Fruit fly (Drosophila melanogaster) whole organism, embryonic: ENCODE data around the gene CG7739.
A peak's percentile ranks its signal among the peaks of the same experiment; 100 is the strongest.

ENCODE experiments used
- Bdp1 ChIP-seq: fragments of 200-800 bp; sonication (Bioruptor generic); optimal IDR thresholded peaks from 3 replicates; lab custom pipeline; 2016; ENCODE audit warnings: missing biosample characterization, missing genetic modification characterization
- Blimp-1 ChIP-seq: fragments of 200-800 bp; sonication (Bioruptor generic); optimal IDR thresholded peaks from 3 replicates; lab custom pipeline; 2018; ENCODE audit warnings: missing biosample characterization, missing genetic modification characterization, mild to moderate bottlenecking, moderate library complexity, missing genetic modification reagents
- CG14014 ChIP-seq: fragments of 200-800 bp; sonication (Bioruptor generic); IDR thresholded peaks from 2 replicates; pipeline ENCODE4 v1.3.6; 2022; ENCODE audit warnings: missing biosample characterization, missing genetic modification characterization
- CG15269 ChIP-seq: fragments of 200-800 bp; sonication (Bioruptor generic); optimal IDR thresholded peaks from 2 replicates; lab custom pipeline; 2018; ENCODE audit warnings: missing biosample characterization, mild to moderate bottlenecking, missing genetic modification characterization, moderate library complexity
- CG1603 ChIP-seq: fragments of 200-800 bp; sonication (Bioruptor generic); optimal IDR thresholded peaks from 2 replicates; lab custom pipeline; 2019; ENCODE audit warnings: missing biosample characterization, mild to moderate bottlenecking, missing genetic modification characterization, moderate library complexity
- CG17829 ChIP-seq: fragments of 200-800 bp; optimal IDR thresholded peaks from 2 replicates; lab custom pipeline; 2019; ENCODE audit warnings: missing biosample characterization, mild to moderate bottlenecking, missing genetic modification characterization, moderate library complexity
- CG1792 ChIP-seq: fragments of 200-800 bp; sonication (Bioruptor generic); optimal IDR thresholded peaks from 2 replicates; lab custom pipeline; 2016; ENCODE audit warnings: missing biosample characterization, missing genetic modification characterization
- CG18764 ChIP-seq: fragments of 200-800 bp; sonication (Bioruptor generic); optimal IDR thresholded peaks from 3 replicates; lab custom pipeline; 2016; ENCODE audit warnings: missing biosample characterization, missing genetic modification characterization
- CG30403 ChIP-seq: fragments of 200-800 bp; sonication (Bioruptor generic); optimal IDR thresholded peaks from 3 replicates; lab custom pipeline; 2016; ENCODE audit warnings: missing biosample characterization, missing genetic modification characterization
- CG3065 ChIP-seq: fragments of 200-800 bp; sonication (Bioruptor generic); optimal IDR thresholded peaks from 2 replicates; lab custom pipeline; 2016; ENCODE audit warnings: missing biosample characterization, missing genetic modification characterization
- CG32767 ChIP-seq: fragments of 200-800 bp; sonication (Bioruptor generic); IDR thresholded peaks from 2 replicates; pipeline ENCODE4 v1.3.6; 2022; ENCODE audit warnings: missing biosample characterization, missing genetic modification characterization
- CG3726 ChIP-seq: fragments of 200-800 bp; sonication (Bioruptor generic); IDR thresholded peaks from 3 replicates; pipeline ENCODE4, ENCODE4 v1.3.6; 2022; ENCODE audit warnings: missing biosample characterization, missing genetic modification characterization
- CG4707 ChIP-seq: fragments of 200-800 bp; sonication (Bioruptor generic); optimal IDR thresholded peaks from 2 replicates; lab custom pipeline; 2018; ENCODE audit warnings: missing biosample characterization, mild to moderate bottlenecking, missing genetic modification characterization, moderate library complexity
- CG4730 ChIP-seq: fragments of 200-800 bp; sonication (Bioruptor generic); IDR thresholded peaks from 2 replicates; pipeline ENCODE4 v1.3.6; 2022; ENCODE audit warnings: missing biosample characterization, missing genetic modification characterization
- CG7987 ChIP-seq: fragments of 200-800 bp; sonication (Bioruptor generic); optimal IDR thresholded peaks from 2 replicates; lab custom pipeline; 2018; ENCODE audit warnings: missing biosample characterization, mild to moderate bottlenecking, missing genetic modification characterization, moderate library complexity
- CG8765 ChIP-seq: fragments of 200-800 bp; sonication (Bioruptor generic); IDR thresholded peaks from 2 replicates; pipeline ENCODE4 v1.3.6; 2022; ENCODE audit warnings: missing biosample characterization, missing genetic modification characterization
- CG9437 ChIP-seq: fragments of 200-800 bp; sonication (Bioruptor generic); optimal IDR thresholded peaks from 2 replicates; lab custom pipeline; 2018; ENCODE audit warnings: missing biosample characterization, mild to moderate bottlenecking, missing genetic modification characterization
- CTCF ChIP-seq: fragments of 200-800 bp; sonication (Bioruptor generic); optimal IDR thresholded peaks from 2 replicates; lab custom pipeline; 2017; ENCODE audit warnings: missing biosample characterization, mild to moderate bottlenecking, missing genetic modification characterization, moderate library complexity
- Chrac-16 ChIP-seq: fragments of 200-800 bp; sonication (Bioruptor generic); optimal IDR thresholded peaks from 3 replicates; lab custom pipeline; 2016; ENCODE audit warnings: missing biosample characterization, missing genetic modification characterization
- Dll ChIP-seq: fragments of 200-800 bp; sonication (Bioruptor generic); IDR thresholded peaks from 4 replicates; pipeline ENCODE4 v1.3.6; 2022; ENCODE audit warnings: missing biosample characterization, missing genetic modification characterization; ENCODE audit not compliant: partially characterized antibody
- E2f2 ChIP-seq: fragments of 200-800 bp; sonication (Bioruptor generic); IDR thresholded peaks from 2 replicates; pipeline ENCODE4 v1.3.6; 2022; ENCODE audit warnings: missing biosample characterization, missing genetic modification characterization
- GATAe ChIP-seq: fragments of 200-800 bp; sonication (Bioruptor generic); conservative IDR thresholded peaks from 2 replicates; pipeline ENCODE4 v1.3.6; 2022; ENCODE audit warnings: missing biosample characterization, missing genetic modification characterization
- HLH3B ChIP-seq: fragments of 200-800 bp; sonication (Bioruptor generic); IDR thresholded peaks from 2 replicates; pipeline ENCODE4 v1.3.6; 2022; ENCODE audit warnings: missing biosample characterization, missing genetic modification characterization
- HmgD ChIP-seq: fragments of 200-800 bp; sonication (Bioruptor generic); optimal IDR thresholded peaks from 3 replicates; lab custom pipeline; 2016; ENCODE audit warnings: missing biosample characterization, missing genetic modification characterization
- NK7.1 ChIP-seq: fragments of 200-800 bp; sonication (Bioruptor generic); optimal IDR thresholded peaks from 3 replicates; lab custom pipeline; 2016; ENCODE audit warnings: missing biosample characterization, missing genetic modification characterization
- Nf-YC ChIP-seq: fragments of 200-800 bp; optimal IDR thresholded peaks from 3 replicates; lab custom pipeline; 2019; ENCODE audit warnings: missing biosample characterization, mild to moderate bottlenecking, missing genetic modification characterization, moderate library complexity
- Pdp1 ChIP-seq, 2 experiments: fragments of 200-800 bp; sonication (Bioruptor generic); optimal IDR thresholded peaks; 3 replicates each; lab custom pipeline; 2016; ENCODE audit warnings: missing biosample characterization in 2 of 2, missing genetic modification characterization in 2 of 2, mild to moderate bottlenecking in 1 of 2, moderate library complexity in 1 of 2
- al ChIP-seq: fragments of 200-800 bp; sonication (Bioruptor generic); IDR thresholded peaks from 2 replicates; pipeline ENCODE4 v1.3.6; 2022; ENCODE audit warnings: missing biosample characterization, missing genetic modification characterization
- ase ChIP-seq: fragments of 200-800 bp; sonication (Bioruptor generic); IDR thresholded peaks from 3 replicates; pipeline ENCODE4 v1.3.6; 2022; ENCODE audit warnings: missing biosample characterization, missing genetic modification characterization
- chinmo ChIP-seq: fragments of 200-800 bp; sonication (Bioruptor generic); IDR thresholded peaks from 4 replicates; pipeline ENCODE4 v1.3.6; 2022; ENCODE audit warnings: missing biosample characterization, missing genetic modification characterization; ENCODE audit not compliant: partially characterized antibody
- dm ChIP-seq: fragments of 200-800 bp; sonication (Bioruptor generic); optimal IDR thresholded peaks from 3 replicates; lab custom pipeline; 2016; ENCODE audit warnings: missing biosample characterization, missing genetic modification characterization
- ems ChIP-seq: fragments of 200-800 bp; sonication (Bioruptor generic); optimal IDR thresholded peaks from 3 replicates; lab custom pipeline; 2016; ENCODE audit warnings: missing biosample characterization, missing genetic modification characterization
- esg ChIP-seq: fragments of 200-800 bp; sonication (Bioruptor generic); conservative IDR thresholded peaks from 2 replicates; pipeline ENCODE4 v1.3.6; 2022; ENCODE audit warnings: missing biosample characterization, missing genetic modification characterization
- eve ChIP-seq, 2 experiments: fragments of >200 bp; optimal IDR thresholded peaks; 2 replicates each; lab custom pipeline; 2017; ENCODE audit warnings: missing biosample characterization in 2 of 2, missing genetic modification characterization in 2 of 2
- eyg ChIP-seq: fragments of 200-800 bp; sonication (Bioruptor generic); optimal IDR thresholded peaks from 3 replicates; lab custom pipeline; 2016; ENCODE audit warnings: missing biosample characterization, missing genetic modification characterization
- gcm2 ChIP-seq: fragments of 200-800 bp; sonication (Bioruptor generic); optimal IDR thresholded peaks from 2 replicates; lab custom pipeline; 2016; ENCODE audit warnings: missing biosample characterization, missing genetic modification characterization
- jumu ChIP-seq: fragments of 200-800 bp; sonication (Bioruptor generic); optimal IDR thresholded peaks from 3 replicates; lab custom pipeline; 2016; ENCODE audit warnings: missing biosample characterization, missing genetic modification characterization
- lola ChIP-seq, 3 experiments: fragments of >200 bp in 2 of 3; fragments of 200-800 bp in 1 of 3; sonication (Bioruptor generic) in 1 of 3; optimal IDR thresholded peaks; 2 replicates each; lab custom pipeline; 2017 to 2019; ENCODE audit warnings: missing biosample characterization in 3 of 3, missing genetic modification characterization in 3 of 3, mild to moderate bottlenecking in 1 of 3, moderate library complexity in 1 of 3
- mld ChIP-seq: fragments of 200-800 bp; sonication (Bioruptor generic); IDR thresholded peaks from 3 replicates; pipeline ENCODE4 v1.3.6; 2022; ENCODE audit warnings: missing biosample characterization, missing genetic modification characterization; ENCODE audit not compliant: partially characterized antibody
- nerfin-1 ChIP-seq: fragments of 200-800 bp; sonication (Bioruptor generic); optimal IDR thresholded peaks from 3 replicates; lab custom pipeline; 2019; ENCODE audit warnings: missing biosample characterization, mild to moderate bottlenecking, missing genetic modification characterization, moderate library complexity
- pfk ChIP-seq: fragments of 200-800 bp; sonication (Bioruptor generic); optimal IDR thresholded peaks from 2 replicates; lab custom pipeline; 2018; ENCODE audit warnings: missing biosample characterization, mild to moderate bottlenecking, missing genetic modification characterization, moderate library complexity
- pum ChIP-seq: fragments of 200-800 bp; sonication (Bioruptor generic); optimal IDR thresholded peaks from 2 replicates; lab custom pipeline; 2016; ENCODE audit warnings: missing biosample characterization, missing genetic modification characterization
- ranshi ChIP-seq: fragments of 200-800 bp; sonication (Bioruptor generic); IDR thresholded peaks from 2 replicates; pipeline ENCODE4 v1.3.6; 2022; ENCODE audit warnings: missing biosample characterization, missing genetic modification characterization
- ro ChIP-seq: fragments of 200-800 bp; sonication (Bioruptor generic); IDR thresholded peaks from 2 replicates; pipeline ENCODE4 v1.3.6; 2022; ENCODE audit warnings: missing biosample characterization, missing genetic modification characterization
- scrt ChIP-seq: fragments of 200-800 bp; sonication (Bioruptor generic); optimal IDR thresholded peaks from 2 replicates; lab custom pipeline; 2018; ENCODE audit warnings: missing biosample characterization, mild to moderate bottlenecking, missing genetic modification characterization, moderate library complexity
- sens-2 ChIP-seq: fragments of 200-800 bp; sonication (Bioruptor generic); IDR thresholded peaks from 2 replicates; pipeline ENCODE4 v1.3.6; 2022; ENCODE audit warnings: missing biosample characterization, missing genetic modification characterization
- ssp ChIP-seq: fragments of 200-800 bp; sonication (Bioruptor generic); IDR thresholded peaks from 2 replicates; pipeline ENCODE4 v1.3.6; 2022; ENCODE audit warnings: missing biosample characterization, missing genetic modification characterization
- vfl ChIP-seq: fragments of 200-800 bp; sonication (Bioruptor generic); optimal IDR thresholded peaks from 2 replicates; lab custom pipeline; 2016; ENCODE audit warnings: missing biosample characterization, missing genetic modification characterization
- wek ChIP-seq: fragments of 200-800 bp; sonication (Bioruptor generic); optimal IDR thresholded peaks from 3 replicates; lab custom pipeline; 2018; ENCODE audit warnings: missing biosample characterization, mild to moderate bottlenecking, missing genetic modification characterization, moderate library complexity

The CG7739 gene

DNA sequence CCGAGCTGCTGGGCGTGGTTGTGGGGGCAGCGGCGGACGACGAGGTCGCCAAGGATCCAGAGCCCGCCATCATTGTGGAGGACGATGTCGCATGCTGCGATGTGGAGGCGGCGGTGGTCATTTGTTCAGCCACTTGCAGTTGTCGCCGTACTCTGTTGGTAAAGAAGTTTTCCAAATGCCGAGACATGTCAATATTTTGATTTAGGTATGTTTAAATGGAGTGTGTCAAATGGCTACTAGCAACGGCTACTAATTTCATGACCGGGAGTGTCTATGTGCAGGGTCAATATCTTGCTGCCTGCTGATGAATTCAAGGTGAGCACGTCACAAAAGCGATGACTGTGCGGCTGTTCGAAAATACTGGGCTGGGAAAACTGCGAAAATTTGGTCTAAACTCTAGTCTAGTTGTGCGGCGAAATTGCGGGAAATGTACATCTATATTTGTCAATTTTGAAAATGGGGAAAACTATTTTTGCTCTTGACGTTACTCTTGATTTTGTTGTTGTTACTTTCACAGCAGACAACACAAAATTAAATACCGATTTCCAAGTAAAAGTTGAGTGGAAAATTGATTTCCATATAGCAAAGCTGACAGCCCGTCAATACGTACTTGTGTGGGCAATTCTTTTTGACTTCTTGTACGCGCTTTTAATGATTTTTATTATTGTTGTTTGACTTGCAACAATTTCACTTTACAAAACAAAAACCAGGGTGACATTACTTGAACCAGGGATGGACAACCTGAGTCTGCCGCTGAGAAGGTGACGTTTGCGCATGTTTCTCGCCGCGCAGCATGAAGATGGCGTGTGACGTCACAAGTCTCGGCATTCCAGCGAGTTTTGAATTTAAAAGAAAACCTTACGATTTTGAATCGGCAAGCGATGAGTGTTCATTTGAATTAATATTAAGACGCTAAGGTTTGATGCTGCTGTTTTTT, 24.8 kb upstream of the CG7739 start, which contains the start of gene CG7656 (continued):
- TF ChIP-seq HmgD = peak; percentile 89
- peak; percentile 75 for TF ChIP-seq CG30403 (GFP tag; lab: Kevin White, UChicago)
- TF ChIP-seq CG32767 = 0 out of 2 replicates have a peak, but pooled peaks have one; percentile 50
- TF ChIP-seq Blimp-1 (GFP tag; lab: Kevin White, UChicago) = no peak
- peak; percentile 61 for TF ChIP-seq ranshi (GFP tag; lab: Robert Waterston, UW)
- no peak for TF ChIP-seq GATAe (GFP tag; lab: Robert Waterston, UW)
- peak; percentile 78 for TF ChIP-seq jumu
- no peak for TF ChIP-seq mld (GFP tag; lab: Robert Waterston, UW)
- no peak for TF ChIP-seq eve (GFP tag; optimal IDR thresholded peaks at IDR 0.05; lab: Kevin White, UChicago)
- peak; percentile 52 for TF ChIP-seq CG4707 (GFP tag; lab: Kevin White, UChicago)
- TF ChIP-seq vfl = peak; percentile 71
- no peak for TF ChIP-seq esg (GFP tag; lab: Robert Waterston, UW)
- peak; percentile 23; the same call in 1 of the 2 replicates for TF ChIP-seq CG8765 (GFP tag; lab: Robert Waterston, UW)
- TF ChIP-seq CG3726 (GFP tag; lab: Robert Waterston, UW) = no peak
- TF ChIP-seq al (GFP tag; lab: Robert Waterston, UW) = peak; percentile 62
- TF ChIP-seq CG7987 = peak; percentile 50
- peak; percentile 64 for TF ChIP-seq Bdp1
- TF ChIP-seq nerfin-1 (tag; lab: Kevin White, UChicago) = no peak
- TF ChIP-seq sens-2 (GFP tag; lab: Robert Waterston, UW) = no peak
- peak; percentile 85 for TF ChIP-seq ems (GFP tag; lab: Kevin White, UChicago)
- TF ChIP-seq eyg (GFP tag; lab: Kevin White, UChicago) = peak; percentile 60
- TF ChIP-seq scrt (GFP tag; lab: Kevin White, UChicago) = no peak
- TF ChIP-seq Dll = 0 out of 4 replicates have a peak, but pooled peaks have one; percentile 17
- TF ChIP-seq pum = peak; percentile 84
- peak; percentile 40 for TF ChIP-seq ssp (GFP tag; lab: Robert Waterston, UW)
- peak; percentile 78 for TF ChIP-seq dm (GFP tag; lab: Kevin White, UChicago)
- TF ChIP-seq Nf-YC = no peak
- TF ChIP-seq CG1603 (tag; lab: Kevin White, UChicago) = peak; percentile 79
- 0 out of 4 replicates have a peak, but pooled peaks have one; percentile 72 for TF ChIP-seq chinmo (GFP tag; lab: Robert Waterston, UW)
- peak; percentile 28; the same call in 1 of the 3 replicates for TF ChIP-seq ase (GFP tag; lab: Robert Waterston, UW)
- TF ChIP-seq CG4730 (GFP tag; lab: Robert Waterston, UW) = peak; percentile 14; the same call in 1 of the 2 replicates
- TF ChIP-seq CG1792 (GFP tag; lab: Kevin White, UChicago) = peak; percentile 59
- no peak for TF ChIP-seq ro (GFP tag; lab: Robert Waterston, UW)
- TF ChIP-seq CG17829 (tag; lab: Kevin White, UChicago) = peak; percentile 23
- no peak for TF ChIP-seq HLH3B (GFP tag; lab: Robert Waterston, UW)
- peak; percentile 45 for TF ChIP-seq gcm2
- TF ChIP-seq CTCF (GFP tag; lab: Kevin White, UChicago) = no peak
- peak; percentile 68 for TF ChIP-seq CG18764 (GFP tag; lab: Kevin White, UChicago)
- peak; percentile 33 for TF ChIP-seq NK7.1 (GFP tag; lab: Kevin White, UChicago)
- peak; percentile 5 for TF ChIP-seq E2f2 (GFP tag; lab: Robert Waterston, UW)
- peak; percentile 14 for TF ChIP-seq CG9437 (GFP tag; lab: Kevin White, UChicago)
- TF ChIP-seq lola (GFP tag; optimal IDR thresholded peaks at IDR 0.05; lab: Kevin White, UChicago) = no peak
- TF ChIP-seq pfk (GFP tag; lab: Kevin White, UChicago) = peak; percentile 5
- peak; percentile 79 for TF ChIP-seq Chrac-16 (GFP tag; lab: Kevin White, UChicago)
- TF ChIP-seq CG3065 = no peak
- peak; percentile 20 for TF ChIP-seq CG15269 (tag; lab: Kevin White, UChicago)
- TF ChIP-seq CG14014 (GFP tag; lab: Robert Waterston, UW) = peak; percentile 66
- peak; percentile 17 for TF ChIP-seq wek (GFP tag; lab: Kevin White, UChicago)
- TF ChIP-seq Pdp1 (GFP tag; optimal IDR thresholded peaks at IDR 0.05; lab: Kevin White, UChicago) = peak; percentile 64 to 76
